Fruit fly (Drosophila melanogaster): ENCODE results near the gene pon.

pon gene

DNA sequence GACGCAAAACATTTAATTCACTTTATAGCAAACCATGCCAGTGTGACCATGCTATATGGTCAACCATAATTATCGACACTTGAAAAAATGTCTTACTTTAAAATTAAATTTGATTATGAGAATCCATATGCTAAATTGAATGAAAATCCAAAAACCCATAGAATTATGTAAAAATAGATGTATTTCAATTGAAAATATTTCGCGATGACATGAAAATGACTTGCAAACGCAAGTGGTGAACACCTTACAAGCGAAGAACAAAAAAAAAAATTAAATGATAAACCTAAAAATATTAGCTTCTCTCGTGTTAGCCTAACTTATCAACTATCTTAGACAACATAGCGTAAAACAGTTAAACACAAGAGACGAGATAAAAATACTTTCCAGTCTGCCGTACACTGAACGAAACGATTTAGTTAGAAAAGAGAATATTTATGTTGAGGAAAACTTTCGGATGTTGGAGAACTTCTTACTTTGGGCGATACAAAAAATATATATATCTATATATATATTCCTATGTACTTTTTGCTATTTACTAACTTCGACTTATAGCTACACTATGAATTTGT, 43.8 kb downstream of the pon start (continued):
- TF ChIP-seq CG7357 (GFP tag; IDR thresholded peaks at IDR 0.05) (peak; percentile 43; the same call in 2 of the 3 replicates), CG6689 (GFP tag; IDR thresholded peaks at IDR 0.05) (peak; percentile 71), CG2129 (GFP tag; IDR thresholded peaks at IDR 0.05; ENCODE audit: partially characterized antibody) (no peak), gsb (GFP tag; IDR thresholded peaks at IDR 0.05) (no peak), knrl (GFP tag; IDR thresholded peaks at IDR 0.05; ENCODE audit: partially characterized antibody) (no peak), seq (GFP tag; IDR thresholded peaks at IDR 0.05) (no peak), CG6654 (GFP tag; optimal IDR thresholded peaks at IDR 0.05) (peak; percentile 3), B-H2 (GFP tag; optimal IDR thresholded peaks at IDR 0.05) (no peak), CG12104 (GFP tag; optimal IDR thresholded peaks at IDR 0.05) (no peak), HmgZ (tag; optimal IDR thresholded peaks at IDR 0.05) (no peak), CG17802 (tag; optimal IDR thresholded peaks at IDR 0.05) (no peak), CG9727 (GFP tag; optimal IDR thresholded peaks at IDR 0.05) (peak; percentile 52), Ravus (GFP tag; IDR thresholded peaks at IDR 0.05) (no peak), nmo (GFP tag; optimal IDR thresholded peaks at IDR 0.05) (peak; percentile 58), CG13775 (GFP tag; optimal IDR thresholded peaks at IDR 0.05) (peak; percentile 45), CG32767 (GFP tag; IDR thresholded peaks at IDR 0.05) (no peak; the same call in 1 of the 2 replicates), Dfd (GFP tag; optimal IDR thresholded peaks at IDR 0.05) (no peak), Eip74EF (GFP tag; optimal IDR thresholded peaks at IDR 0.05) (no peak), wdn (GFP tag; IDR thresholded peaks at IDR 0.05) (peak; percentile 33; the same call in 1 of the 2 replicates), chm (GFP tag; IDR thresholded peaks at IDR 0.05) (no peak), pros (GFP tag; optimal IDR thresholded peaks at IDR 0.05) (no peak), bcd (GFP tag; optimal IDR thresholded peaks at IDR 0.05) (peak; percentile 32), stwl (tag; optimal IDR thresholded peaks at IDR 0.05) (no peak), nerfin-2 (GFP tag; IDR thresholded peaks at IDR 0.05; ENCODE audit: partially characterized antibody) (no peak), p53 (GFP tag; optimal IDR thresholded peaks at IDR 0.05) (no peak), CG13424 (tag; optimal IDR thresholded peaks at IDR 0.05) (peak; percentile 68), CG32532 (GFP tag; IDR thresholded peaks at IDR 0.05) (peak; percentile 72), CG31365 (tag; optimal IDR thresholded peaks at IDR 0.05) (no peak), gcm (GFP tag; optimal IDR thresholded peaks at IDR 0.05) (peak; percentile 3), Lpt (GFP tag; optimal IDR thresholded peaks at IDR 0.05) (no peak), CG4328 (GFP tag; optimal IDR thresholded peaks at IDR 0.05) (no peak), dmrt11E (tag; optimal IDR thresholded peaks at IDR 0.05) (peak; percentile 50), CG13624 (GFP tag; optimal IDR thresholded peaks at IDR 0.05) (peak; percentile 2), Dp (GFP tag; optimal IDR thresholded peaks at IDR 0.05) (no peak), CG9932 (GFP tag; IDR thresholded peaks at IDR 0.05) (peak; percentile 51; the same call in 1 of the 2 replicates), CrebB (tag; optimal IDR thresholded peaks at IDR 0.05) (no peak), pnt (GFP tag; optimal IDR thresholded peaks at IDR 0.05) (peak; percentile 56), lilli (GFP tag; optimal IDR thresholded peaks at IDR 0.05) (peak; percentile 70), NK7.1 (GFP tag; optimal IDR thresholded peaks at IDR 0.05) (no peak), jigr1 (GFP tag; IDR thresholded peaks at IDR 0.05) (no peak), scrt (GFP tag; optimal IDR thresholded peaks at IDR 0.05) (peak; percentile 15), CG7963 (GFP tag; IDR thresholded peaks at IDR 0.05; ENCODE audit: partially characterized antibody) (no peak), CG8765 (GFP tag; IDR thresholded peaks at IDR 0.05) (no peak), sna (GFP tag; IDR thresholded peaks at IDR 0.05; ENCODE audit: partially characterized antibody) (no peak), Mad (GFP tag; optimal IDR thresholded peaks at IDR 0.05) (no peak), nom (GFP tag; optimal IDR thresholded peaks at IDR 0.05) (no peak), pho (GFP tag; optimal IDR thresholded peaks at IDR 0.05) (peak; percentile 22), yki (optimal IDR thresholded peaks at IDR 0.05) (no peak), Taf1 (GFP tag; IDR thresholded peaks at IDR 0.05) (no peak; the same call in 1 of the 2 replicates), CG12155 (GFP tag; optimal IDR thresholded peaks at IDR 0.05) (peak; percentile 32), CG15073 (GFP tag; optimal IDR thresholded peaks at IDR 0.05) (no peak)

Data from whole organism, embryonic.